Worm (Caenorhabditis elegans) whole organism, L4 larva: ENCODE data around the gene cmd-1.

ENCODE experiments used
- D1046.2 ChIP-seq: fragments of 200-800 bp; sonication (Bioruptor generic); IDR thresholded peaks from 2 replicates; pipeline ENCODE4 v1.3.6; 2022; ENCODE audit warnings: missing genetic modification characterization, missing compliant biosample characterization
- F26F4.8 ChIP-seq: fragments of 200-800 bp; sonication (Bioruptor generic); conservative IDR thresholded peaks from 2 replicates; pipeline ENCODE4 v1.3.6; 2022; ENCODE audit warnings: missing genetic modification characterization, missing compliant biosample characterization
- F37D6.2 ChIP-seq: sonication (generic microtip); optimal IDR thresholded peaks from 2 replicates; lab custom pipeline; 2016; ENCODE audit warnings: mild to moderate bottlenecking, missing genetic modification characterization, missing compliant biosample characterization
- T20F7.1 ChIP-seq: fragments of 200-800 bp; sonication (Bioruptor generic); optimal IDR thresholded peaks from 2 replicates; lab custom pipeline; 2018; ENCODE audit warnings: mild to moderate bottlenecking, missing genetic modification characterization, missing compliant biosample characterization
- Y75B8A.6 ChIP-seq: fragments of 200-800 bp; sonication (Bioruptor generic); IDR thresholded peaks from 2 replicates; pipeline ENCODE4 v1.3.6; 2022; ENCODE audit warnings: missing genetic modification reagents, missing genetic modification characterization, missing compliant biosample characterization
- ZK337.2 ChIP-seq: fragments of 200-800 bp; sonication (Bioruptor generic); IDR thresholded peaks from 2 replicates; pipeline ENCODE4 v1.3.6; 2022; ENCODE audit warnings: missing genetic modification reagents, missing genetic modification characterization, missing compliant biosample characterization
- ama-1 ChIP-seq: fragments of 150-350 bp; optimal IDR thresholded peaks from 2 replicates; lab custom pipeline; 2014; ENCODE audit warnings: inconsistent platforms, mixed read lengths
- arid-1 ChIP-seq: fragments of 200-800 bp; sonication (Bioruptor generic); conservative IDR thresholded peaks from 2 replicates; pipeline ENCODE4 v1.3.6; 2022; ENCODE audit warnings: missing genetic modification reagents, missing genetic modification characterization, missing compliant biosample characterization
- attf-4 ChIP-seq: sonication (generic microtip); optimal IDR thresholded peaks from 3 replicates; lab custom pipeline; 2017; ENCODE audit warnings: missing biosample characterization, missing genetic modification characterization
- ceh-20 ChIP-seq: fragments of 200-800 bp; sonication (Bioruptor generic); IDR thresholded peaks from 2 replicates; pipeline ENCODE4 v1.3.6; 2022; ENCODE audit warnings: missing genetic modification reagents, missing genetic modification characterization, missing compliant biosample characterization
- ceh-44 ChIP-seq: fragments of 200-800 bp; sonication (Bioruptor generic); IDR thresholded peaks from 2 replicates; pipeline ENCODE4 v1.3.6; 2022; ENCODE audit warnings: missing genetic modification reagents, missing genetic modification characterization, missing compliant biosample characterization
- ceh-62 ChIP-seq: sonication (generic microtip); optimal IDR thresholded peaks from 2 replicates; lab custom pipeline; 2017; ENCODE audit warnings: missing biosample characterization, missing genetic modification characterization
- ces-1 ChIP-seq: fragments of 150-350 bp; sonication (generic microtip); optimal IDR thresholded peaks from 4 replicates; lab custom pipeline; 2014; ENCODE audit warnings: missing biosample characterization, missing genetic modification reagents, missing genetic modification characterization
- ctbp-1 ChIP-seq: fragments of 200-800 bp; sonication (Bioruptor generic); IDR thresholded peaks from 2 replicates; pipeline ENCODE4 v1.3.6; 2022; ENCODE audit warnings: missing genetic modification reagents, missing genetic modification characterization, missing compliant biosample characterization
- daf-12 ChIP-seq: fragments of 150-350 bp; optimal IDR thresholded peaks from 2 replicates; lab custom pipeline; 2014; ENCODE audit warnings: missing biosample characterization, missing genetic modification reagents, missing genetic modification characterization
- dmd-6 ChIP-seq: fragments of 200-800 bp; sonication (Bioruptor generic); IDR thresholded peaks from 2 replicates; pipeline ENCODE4 v1.3.6; 2022; ENCODE audit warnings: missing genetic modification reagents, missing genetic modification characterization, missing compliant biosample characterization
- dmd-9 ChIP-seq: fragments of 200-800 bp; sonication (Bioruptor generic); IDR thresholded peaks from 2 replicates; pipeline ENCODE4 v1.3.6; 2022; ENCODE audit warnings: missing genetic modification reagents, missing genetic modification characterization, missing compliant biosample characterization
- duxl-1 ChIP-seq: sonication (generic microtip); optimal IDR thresholded peaks from 2 replicates; lab custom pipeline; 2016; ENCODE audit warnings: mild to moderate bottlenecking, missing genetic modification characterization, moderate library complexity, missing compliant biosample characterization; ENCODE audit not compliant: poor library complexity
- dve-1 ChIP-seq: sonication (generic microtip); optimal IDR thresholded peaks from 2 replicates; lab custom pipeline; 2017; ENCODE audit warnings: antibody characterized with exemption, mild to moderate bottlenecking, missing genetic modification characterization, missing compliant biosample characterization; ENCODE audit not compliant: insufficient read depth
- egl-27 ChIP-seq: sonication (generic microtip); optimal IDR thresholded peaks from 3 replicates; lab custom pipeline; 2017; ENCODE audit warnings: missing biosample characterization, missing genetic modification reagents, missing genetic modification characterization
- egl-43 ChIP-seq: fragments of 200-800 bp; sonication (Bioruptor generic); IDR thresholded peaks from 2 replicates; pipeline ENCODE4 v1.3.6; 2022; ENCODE audit warnings: missing genetic modification reagents, missing genetic modification characterization, missing compliant biosample characterization
- fkh-10 ChIP-seq: fragments of 150-350 bp; optimal IDR thresholded peaks from 2 replicates; lab custom pipeline; 2014; ENCODE audit warnings: missing biosample characterization, missing genetic modification reagents, missing genetic modification characterization
- fos-1 ChIP-seq: fragments of 150-350 bp; optimal IDR thresholded peaks from 2 replicates; lab custom pipeline; 2014; ENCODE audit warnings: missing biosample characterization, missing genetic modification characterization
- hmg-1.1 ChIP-seq: fragments of 200-800 bp; sonication (Bioruptor generic); IDR thresholded peaks from 2 replicates; pipeline ENCODE4 v1.3.6; 2022; ENCODE audit warnings: missing genetic modification reagents, missing genetic modification characterization, missing compliant biosample characterization
- lin-13 ChIP-seq: fragments of 150-350 bp; optimal IDR thresholded peaks from 2 replicates; lab custom pipeline; 2014; ENCODE audit warnings: missing biosample characterization, missing genetic modification reagents, missing genetic modification characterization
- lin-29 ChIP-seq: fragments of 200-800 bp; sonication (Bioruptor generic); IDR thresholded peaks from 2 replicates; pipeline ENCODE4 v1.3.6; 2022; ENCODE audit warnings: missing genetic modification reagents, missing genetic modification characterization, missing compliant biosample characterization
- lin-38 ChIP-seq: fragments of 200-800 bp; sonication (Bioruptor generic); IDR thresholded peaks from 2 replicates; pipeline ENCODE4 v1.3.6; 2022; ENCODE audit warnings: missing genetic modification reagents, missing genetic modification characterization, missing compliant biosample characterization
- lir-3 ChIP-seq: sonication (generic microtip); optimal IDR thresholded peaks from 2 replicates; lab custom pipeline; 2016; ENCODE audit warnings: mild to moderate bottlenecking, missing genetic modification characterization, missing compliant biosample characterization
- madf-5 ChIP-seq, 2 experiments: fragments of 200-800 bp; sonication (Bioruptor generic); IDR thresholded peaks; 2 replicates each; pipeline ENCODE4 v1.3.6; 2022; ENCODE audit warnings: missing compliant biosample characterization in 2 of 2, missing genetic modification characterization in 2 of 2
- nhr-10 ChIP-seq: fragments of 150-350 bp; optimal IDR thresholded peaks from 2 replicates; lab custom pipeline; 2014; ENCODE audit warnings: missing biosample characterization, missing genetic modification characterization
- nhr-111 ChIP-seq: fragments of 200-800 bp; sonication (Bioruptor generic); optimal IDR thresholded peaks from 2 replicates; lab custom pipeline; 2018; ENCODE audit warnings: mild to moderate bottlenecking, missing genetic modification characterization, missing compliant biosample characterization
- nhr-28 ChIP-seq: fragments of 150-350 bp; optimal IDR thresholded peaks from 2 replicates; lab custom pipeline; 2014; ENCODE audit warnings: missing biosample characterization, missing genetic modification characterization
- nhr-41 ChIP-seq: fragments of 200-800 bp; sonication (Bioruptor generic); IDR thresholded peaks from 2 replicates; pipeline ENCODE4 v1.3.6; 2022; ENCODE audit warnings: missing genetic modification reagents, missing genetic modification characterization, missing compliant biosample characterization
- nhr-42 ChIP-seq: fragments of 200-800 bp; sonication (Bioruptor generic); IDR thresholded peaks from 2 replicates; pipeline ENCODE4 v1.3.6; 2022; ENCODE audit warnings: missing genetic modification characterization, missing compliant biosample characterization
- nhr-48 ChIP-seq: sonication (generic microtip); optimal IDR thresholded peaks from 2 replicates; lab custom pipeline; 2016; ENCODE audit warnings: mild to moderate bottlenecking, missing genetic modification characterization, missing compliant biosample characterization
- nhr-6 ChIP-seq: fragments of 150-350 bp; optimal IDR thresholded peaks from 2 replicates; lab custom pipeline; 2014; ENCODE audit warnings: missing biosample characterization, missing genetic modification characterization
- nhr-76 ChIP-seq: fragments of 150-350 bp; optimal IDR thresholded peaks from 2 replicates; lab custom pipeline; 2014; ENCODE audit warnings: missing biosample characterization, missing genetic modification characterization
- nhr-77 ChIP-seq: fragments of 150-350 bp; optimal IDR thresholded peaks from 2 replicates; lab custom pipeline; 2014; ENCODE audit warnings: missing biosample characterization, missing genetic modification characterization
- pha-4 ChIP-seq, 2 experiments: fragments of 150-350 bp in 1 of 2; fragments of 200-800 bp in 1 of 2; sonication (Bioruptor generic) in 1 of 2; IDR thresholded peaks in 1 of 2; optimal IDR thresholded peaks in 1 of 2; 2 replicates each; pipeline versions ENCODE4 v1.3.6 to Lab custom; 2014 to 2022; ENCODE audit warnings: missing genetic modification characterization in 2 of 2, missing genetic modification reagents in 2 of 2, missing biosample characterization in 1 of 2, missing compliant biosample characterization in 1 of 2
- saeg-2 ChIP-seq: fragments of 200-800 bp; sonication (Bioruptor generic); IDR thresholded peaks from 2 replicates; pipeline ENCODE4 v1.3.6; 2022; ENCODE audit warnings: missing genetic modification reagents, missing genetic modification characterization, missing compliant biosample characterization
- set-16 ChIP-seq: fragments of 200-800 bp; sonication (Bioruptor generic); IDR thresholded peaks from 2 replicates; pipeline ENCODE4 v1.3.6; 2022; ENCODE audit warnings: missing genetic modification reagents, missing genetic modification characterization, missing compliant biosample characterization
- skn-1 ChIP-seq: fragments of 150-350 bp; optimal IDR thresholded peaks from 2 replicates; lab custom pipeline; 2014; ENCODE audit warnings: missing biosample characterization, missing genetic modification characterization
- snpc-1.2 ChIP-seq: fragments of 200-800 bp; sonication (Bioruptor generic); IDR thresholded peaks from 2 replicates; pipeline ENCODE4 v1.3.6; 2022; ENCODE audit warnings: missing genetic modification reagents, missing genetic modification characterization, missing compliant biosample characterization
- tag-97 ChIP-seq: fragments of 200-800 bp; sonication (Bioruptor generic); IDR thresholded peaks from 2 replicates; pipeline ENCODE4 v1.3.6; 2022; ENCODE audit warnings: missing genetic modification characterization, missing compliant biosample characterization
- tra-1 ChIP-seq: fragments of 200-800 bp; sonication (Bioruptor generic); IDR thresholded peaks from 2 replicates; pipeline ENCODE4 v1.3.6; 2022; ENCODE audit warnings: missing genetic modification reagents, missing genetic modification characterization, missing compliant biosample characterization
- unc-39 ChIP-seq: sonication (generic microtip); optimal IDR thresholded peaks from 2 replicates; lab custom pipeline; 2017; ENCODE audit warnings: missing biosample characterization, missing genetic modification characterization
- unc-62 ChIP-seq, 3 experiments: fragments of 150-350 bp in 1 of 3; sonication (generic microtip); optimal IDR thresholded peaks in 2 of 3; peaks in 1 of 3; 1 replicate in 1 of 3; 2 replicates in 2 of 3; lab custom pipeline; 2014 to 2017; ENCODE audit warnings: missing biosample characterization in 3 of 3, missing genetic modification characterization in 3 of 3, missing genetic modification reagents in 3 of 3, missing genotype in 1 of 3
- zfp-2 ChIP-seq: sonication (generic microtip); optimal IDR thresholded peaks from 2 replicates; lab custom pipeline; 2016; ENCODE audit warnings: mild to moderate bottlenecking, missing genetic modification characterization, missing compliant biosample characterization
- zfp-3 ChIP-seq: fragments of 200-800 bp; sonication (Bioruptor generic); conservative IDR thresholded peaks from 2 replicates; pipeline ENCODE4 v1.3.6; 2022; ENCODE audit warnings: missing genetic modification reagents, missing genetic modification characterization, missing compliant biosample characterization
- ztf-11 ChIP-seq: fragments of 150-350 bp; optimal IDR thresholded peaks from 2 replicates; lab custom pipeline; 2014; ENCODE audit warnings: missing biosample characterization, missing genetic modification characterization
- ztf-7 ChIP-seq: fragments of 150-350 bp; optimal IDR thresholded peaks from 2 replicates; lab custom pipeline; 2014; ENCODE audit warnings: missing biosample characterization, missing genetic modification characterization

Gene cmd-1

ce11 chrV:1151324-1151742 is 4.7 kb upstream of the cmd-1 start (continued):
- TF ChIP-seq lin-13 (peak; percentile 98), nhr-48 (peak; percentile 98), pha-4 (GFP tag; IDR thresholded peaks at IDR 0.05; lab: Robert Waterston, UW) (peak; percentile 98), pha-4 (tag; optimal IDR thresholded peaks at IDR 0.05; lab: Kevin White, UChicago) (no peak), snpc-1.2 (GFP tag; lab: Robert Waterston, UW) (peak; percentile 59), Y75B8A.6 (GFP tag; lab: Robert Waterston, UW) (peak; percentile 84), nhr-6 (tag; lab: Kevin White, UChicago) (peak; percentile 90), ztf-7 (tag; lab: Kevin White, UChicago) (peak; percentile 23), egl-43 (GFP tag; lab: Robert Waterston, UW) (peak; percentile 100), T20F7.1 (peak; percentile 95), arid-1 (GFP tag; lab: Robert Waterston, UW) (peak; percentile 90), zfp-3 (peak; percentile 99), skn-1 (peak; percentile 82), nhr-77 (peak; percentile 97), fos-1 (peak; percentile 63), ama-1 (peak; percentile 1), ceh-20 (peak; percentile 99), ces-1 (GFP tag; lab: Kevin White, UChicago) (peak; percentile 76), set-16 (GFP tag; lab: Robert Waterston, UW) (peak; percentile 100), nhr-41 (GFP tag; lab: Robert Waterston, UW) (peak; percentile 97), dmd-9 (peak; percentile 98), D1046.2 (GFP tag; lab: Robert Waterston, UW) (peak; percentile 95), ztf-11 (tag; lab: Kevin White, UChicago) (no peak), unc-62 (GFP tag; optimal IDR thresholded peaks at IDR 0.05 in 1 of 2; lab: Kevin White, UChicago) (peak; percentile 45 to 100), unc-62 (tag; optimal IDR thresholded peaks at IDR 0.05; lab: Kevin White, UChicago) (no peak), daf-12 (tag; lab: Kevin White, UChicago) (no peak), nhr-28 (tag; lab: Kevin White, UChicago) (peak; percentile 97), ZK337.2 (GFP tag; lab: Robert Waterston, UW) (peak; percentile 83), nhr-42 (GFP tag; lab: Robert Waterston, UW) (peak; percentile 97), ctbp-1 (GFP tag; lab: Robert Waterston, UW) (peak; percentile 99), egl-27 (tag; lab: Kevin White, UChicago) (no peak), nhr-10 (tag; lab: Kevin White, UChicago) (peak; percentile 98), nhr-111 (GFP tag; lab: Kevin White, UChicago) (no peak), dmd-6 (peak; percentile 100), attf-4 (tag; lab: Kevin White, UChicago) (no peak), zfp-2 (tag; lab: Kevin White, UChicago) (peak; percentile 86), F37D6.2 (tag; lab: Kevin White, UChicago) (peak; percentile 98), saeg-2 (GFP tag; lab: Robert Waterston, UW) (peak; percentile 100), hmg-1.1 (GFP tag; lab: Robert Waterston, UW) (peak; percentile 99), unc-39 (peak; percentile 69), tra-1 (GFP tag; lab: Robert Waterston, UW) (peak; percentile 99), nhr-76 (peak; percentile 42), F26F4.8 (no peak), dve-1 (tag; lab: Kevin White, UChicago) (peak; percentile 100), duxl-1 (peak; percentile 91), tag-97 (GFP tag; lab: Robert Waterston, UW) (no peak), lin-38 (peak; percentile 91), lir-3 (tag; lab: Kevin White, UChicago) (peak; percentile 93), ceh-62 (tag; lab: Kevin White, UChicago) (no peak), madf-5 (GFP tag; IDR thresholded peaks at IDR 0.05; lab: Robert Waterston, UW) (peak; percentile 39 to 77; a peak in 1 of 4 replicates), lin-29 (GFP tag; lab: Robert Waterston, UW) (peak; percentile 93), fkh-10 (GFP tag; lab: Kevin White, UChicago) (peak; percentile 98), ceh-44 (peak; percentile 53)
